Fruit fly (Drosophila melanogaster) whole organism, embryonic: ENCODE results near the gene CG18662.

Experiments
- Asciz ChIP-seq: fragments of 200-800 bp; sonication (Bioruptor generic); optimal IDR thresholded peaks from 2 replicates; lab custom pipeline; 2017; ENCODE audit warnings: missing biosample characterization, mild to moderate bottlenecking, missing genetic modification characterization, missing genetic modification reagents
- BtbVII ChIP-seq: fragments of 200-800 bp; sonication (Bioruptor generic); optimal IDR thresholded peaks from 3 replicates; lab custom pipeline; 2017; ENCODE audit warnings: missing biosample characterization, mild to moderate bottlenecking, missing genetic modification characterization
- C15 ChIP-seq: fragments of 200-800 bp; sonication (Bioruptor generic); IDR thresholded peaks from 3 replicates; pipeline ENCODE4 v1.3.6; 2022; ENCODE audit warnings: missing biosample characterization, missing genetic modification characterization
- CG10267 ChIP-seq: fragments of 200-800 bp; sonication (Bioruptor generic); optimal IDR thresholded peaks from 2 replicates; lab custom pipeline; 2018; ENCODE audit warnings: missing biosample characterization, mild to moderate bottlenecking, missing genetic modification characterization, moderate library complexity
- CG12769 ChIP-seq: fragments of 200-800 bp; sonication (Bioruptor generic); optimal IDR thresholded peaks from 2 replicates; lab custom pipeline; 2019; ENCODE audit warnings: missing biosample characterization, mild to moderate bottlenecking, missing genetic modification characterization, moderate library complexity
- CG14441 ChIP-seq: fragments of 200-800 bp; sonication (Bioruptor generic); IDR thresholded peaks from 2 replicates; pipeline ENCODE4 v1.3.6; 2022; ENCODE audit warnings: missing biosample characterization, missing genetic modification characterization
- CG15269 ChIP-seq: fragments of 200-800 bp; sonication (Bioruptor generic); optimal IDR thresholded peaks from 2 replicates; lab custom pipeline; 2018; ENCODE audit warnings: missing biosample characterization, mild to moderate bottlenecking, missing genetic modification characterization, moderate library complexity
- CG1603 ChIP-seq: fragments of 200-800 bp; sonication (Bioruptor generic); optimal IDR thresholded peaks from 2 replicates; lab custom pipeline; 2019; ENCODE audit warnings: missing biosample characterization, mild to moderate bottlenecking, missing genetic modification characterization, moderate library complexity
- CG17829 ChIP-seq: fragments of 200-800 bp; optimal IDR thresholded peaks from 2 replicates; lab custom pipeline; 2019; ENCODE audit warnings: missing biosample characterization, mild to moderate bottlenecking, missing genetic modification characterization, moderate library complexity
- CG2199 ChIP-seq: fragments of 200-800 bp; sonication (Bioruptor generic); IDR thresholded peaks from 3 replicates; pipeline ENCODE4 v1.3.6; 2022; ENCODE audit warnings: missing biosample characterization, missing genetic modification characterization
- CG31224 ChIP-seq: fragments of 200-800 bp; sonication (Bioruptor generic); IDR thresholded peaks from 2 replicates; pipeline ENCODE4 v1.3.6; 2022; ENCODE audit warnings: missing biosample characterization, missing genetic modification characterization
- CG34376 ChIP-seq: fragments of 200-800 bp; sonication (Bioruptor generic); optimal IDR thresholded peaks from 2 replicates; lab custom pipeline; 2018; ENCODE audit warnings: missing biosample characterization, mild to moderate bottlenecking, missing genetic modification characterization
- CG43689 ChIP-seq: fragments of 200-800 bp; sonication (Bioruptor generic); IDR thresholded peaks from 2 replicates; pipeline ENCODE4 v1.3.6; 2022; ENCODE audit warnings: missing biosample characterization, missing genetic modification characterization
- CG4424 ChIP-seq: fragments of 200-800 bp; sonication (Bioruptor generic); optimal IDR thresholded peaks from 3 replicates; lab custom pipeline; 2016; ENCODE audit warnings: missing biosample characterization, missing genetic modification characterization
- CG8765 ChIP-seq: fragments of 200-800 bp; sonication (Bioruptor generic); IDR thresholded peaks from 2 replicates; pipeline ENCODE4 v1.3.6; 2022; ENCODE audit warnings: missing biosample characterization, missing genetic modification characterization
- CoRest ChIP-seq: fragments of 200-800 bp; sonication (Bioruptor generic); optimal IDR thresholded peaks from 3 replicates; lab custom pipeline; 2018; ENCODE audit warnings: missing biosample characterization, mild to moderate bottlenecking, missing genetic modification characterization, moderate library complexity
- CrebB ChIP-seq: fragments of 200-800 bp; sonication (Bioruptor generic); optimal IDR thresholded peaks from 3 replicates; lab custom pipeline; 2018; ENCODE audit warnings: missing biosample characterization, mild to moderate bottlenecking, missing genetic modification characterization
- D19A ChIP-seq: fragments of 200-800 bp; optimal IDR thresholded peaks from 3 replicates; lab custom pipeline; 2019; ENCODE audit warnings: missing biosample characterization, mild to moderate bottlenecking, missing genetic modification characterization, moderate library complexity
- Dek ChIP-seq: fragments of 200-800 bp; sonication (Bioruptor generic); optimal IDR thresholded peaks from 3 replicates; lab custom pipeline; 2019; ENCODE audit warnings: missing biosample characterization, mild to moderate bottlenecking, missing genetic modification characterization, moderate library complexity
- Doc3 ChIP-seq: fragments of 200-800 bp; sonication (Bioruptor generic); IDR thresholded peaks from 3 replicates; pipeline ENCODE4 v1.3.6; 2022; ENCODE audit warnings: missing biosample characterization, missing genetic modification characterization; ENCODE audit not compliant: partially characterized antibody
- Fer1 ChIP-seq: fragments of 200-800 bp; sonication (Bioruptor generic); optimal IDR thresholded peaks from 2 replicates; lab custom pipeline; 2017; ENCODE audit warnings: missing biosample characterization, mild to moderate bottlenecking, missing genetic modification characterization
- MBD-R2 ChIP-seq: fragments of 200-800 bp; sonication (Bioruptor generic); IDR thresholded peaks from 2 replicates; pipeline ENCODE4 v1.3.6; 2022; ENCODE audit warnings: missing biosample characterization, missing genetic modification characterization
- Nf-YA ChIP-seq: fragments of 200-800 bp; sonication (Bioruptor generic); IDR thresholded peaks from 2 replicates; pipeline ENCODE4 v1.3.6; 2022; ENCODE audit warnings: missing biosample characterization, missing genetic modification characterization
- Optix ChIP-seq: fragments of 200-800 bp; sonication (Bioruptor generic); IDR thresholded peaks from 3 replicates; pipeline ENCODE4 v1.3.6; 2022; ENCODE audit warnings: missing biosample characterization, missing genetic modification characterization
- PHDP ChIP-seq: fragments of 200-800 bp; sonication (Bioruptor generic); optimal IDR thresholded peaks from 3 replicates; lab custom pipeline; 2018; ENCODE audit warnings: missing biosample characterization, mild to moderate bottlenecking, missing genetic modification characterization, moderate library complexity
- Scr ChIP-seq: fragments of 200-800 bp; sonication (Bioruptor generic); IDR thresholded peaks from 2 replicates; pipeline ENCODE4 v1.3.6; 2022; ENCODE audit warnings: missing biosample characterization, missing genetic modification characterization; ENCODE audit not compliant: partially characterized antibody
- Ssrp ChIP-seq: fragments of 200-800 bp; sonication (Bioruptor generic); optimal IDR thresholded peaks from 2 replicates; lab custom pipeline; 2018; ENCODE audit warnings: missing biosample characterization, mild to moderate bottlenecking, missing genetic modification characterization, moderate library complexity
- aop ChIP-seq: fragments of 200-800 bp; sonication (Bioruptor generic); IDR thresholded peaks from 2 replicates; pipeline ENCODE4 v1.3.6; 2022; ENCODE audit warnings: missing biosample characterization, missing genetic modification characterization
- ap ChIP-seq: fragments of 200-800 bp; sonication (Bioruptor generic); IDR thresholded peaks from 2 replicates; pipeline ENCODE4 v1.3.6; 2022; ENCODE audit warnings: missing biosample characterization, missing genetic modification characterization
- bab2 ChIP-seq: fragments of 200-800 bp; sonication (Bioruptor generic); optimal IDR thresholded peaks from 2 replicates; lab custom pipeline; 2016; ENCODE audit warnings: missing biosample characterization, missing genetic modification characterization
- chif ChIP-seq, 2 experiments: fragments of 200-800 bp; sonication (Bioruptor generic); optimal IDR thresholded peaks; 3 replicates each; lab custom pipeline; 2016; ENCODE audit warnings: missing biosample characterization in 2 of 2, missing genetic modification characterization in 2 of 2
- chinmo ChIP-seq: fragments of 200-800 bp; sonication (Bioruptor generic); IDR thresholded peaks from 4 replicates; pipeline ENCODE4 v1.3.6; 2022; ENCODE audit warnings: missing biosample characterization, missing genetic modification characterization; ENCODE audit not compliant: partially characterized antibody
- corto ChIP-seq: fragments of 200-800 bp; sonication (Bioruptor generic); optimal IDR thresholded peaks from 2 replicates; lab custom pipeline; 2016; ENCODE audit warnings: missing biosample characterization, mild to moderate bottlenecking, missing genetic modification characterization, moderate library complexity
- cwo ChIP-seq: fragments of 200-800 bp; sonication (Bioruptor generic); optimal IDR thresholded peaks from 3 replicates; lab custom pipeline; 2017; ENCODE audit warnings: missing biosample characterization, missing genetic modification characterization, mild to moderate bottlenecking, moderate library complexity, missing genetic modification reagents
- gfzf ChIP-seq: fragments of 200-800 bp; sonication (Bioruptor generic); optimal IDR thresholded peaks from 2 replicates; lab custom pipeline; 2016; ENCODE audit warnings: missing biosample characterization, mild to moderate bottlenecking, missing genetic modification characterization, moderate library complexity
- gro ChIP-seq: fragments of 200-800 bp; sonication (Bioruptor generic); optimal IDR thresholded peaks from 2 replicates; lab custom pipeline; 2016; ENCODE audit warnings: missing biosample characterization, missing genetic modification characterization
- gsb ChIP-seq: fragments of 200-800 bp; sonication (Bioruptor generic); IDR thresholded peaks from 2 replicates; pipeline ENCODE4 v1.3.6; 2022; ENCODE audit warnings: missing biosample characterization, missing genetic modification characterization
- hb ChIP-seq: fragments of 200-800 bp; sonication (Bioruptor generic); IDR thresholded peaks from 3 replicates; pipeline ENCODE4 v1.3.6; 2022; ENCODE audit warnings: missing biosample characterization, missing genetic modification characterization; ENCODE audit not compliant: partially characterized antibody
- kah ChIP-seq: fragments of 200-800 bp; sonication (Bioruptor generic); optimal IDR thresholded peaks from 2 replicates; lab custom pipeline; 2018; ENCODE audit warnings: missing biosample characterization, mild to moderate bottlenecking, missing genetic modification characterization
- klu ChIP-seq: fragments of 200-800 bp; sonication (Bioruptor generic); IDR thresholded peaks from 2 replicates; pipeline ENCODE4 v1.3.6; 2022; ENCODE audit warnings: missing biosample characterization, missing genetic modification characterization
- lola ChIP-seq, 3 experiments: fragments of >200 bp in 2 of 3; fragments of 200-800 bp in 1 of 3; sonication (Bioruptor generic) in 1 of 3; optimal IDR thresholded peaks; 2 replicates each; lab custom pipeline; 2017 to 2019; ENCODE audit warnings: missing biosample characterization in 3 of 3, missing genetic modification characterization in 3 of 3, mild to moderate bottlenecking in 1 of 3, moderate library complexity in 1 of 3
- mam ChIP-seq: fragments of 200-800 bp; sonication (Bioruptor generic); optimal IDR thresholded peaks from 3 replicates; lab custom pipeline; 2016; ENCODE audit warnings: missing biosample characterization, missing genetic modification characterization
- nom ChIP-seq: fragments of 200-800 bp; sonication (Bioruptor generic); optimal IDR thresholded peaks from 2 replicates; lab custom pipeline; 2017; ENCODE audit warnings: missing biosample characterization, missing genetic modification characterization, mild to moderate bottlenecking, moderate library complexity, missing genetic modification reagents
- onecut ChIP-seq: fragments of 200-800 bp; sonication (Bioruptor generic); IDR thresholded peaks from 2 replicates; pipeline ENCODE4 v1.3.6; 2022; ENCODE audit warnings: missing biosample characterization, missing genetic modification characterization
- ranshi ChIP-seq: fragments of 200-800 bp; sonication (Bioruptor generic); IDR thresholded peaks from 2 replicates; pipeline ENCODE4 v1.3.6; 2022; ENCODE audit warnings: missing biosample characterization, missing genetic modification characterization
- sd ChIP-seq: fragments of 200-800 bp; sonication (Bioruptor generic); optimal IDR thresholded peaks from 3 replicates; lab custom pipeline; 2018; ENCODE audit warnings: missing biosample characterization, mild to moderate bottlenecking, missing genetic modification characterization, moderate library complexity
- trem ChIP-seq: fragments of 200-800 bp; optimal IDR thresholded peaks from 3 replicates; lab custom pipeline; 2019; ENCODE audit warnings: missing biosample characterization, mild to moderate bottlenecking, missing genetic modification characterization, moderate library complexity
- trh ChIP-seq: fragments of 200-800 bp; sonication (Bioruptor generic); optimal IDR thresholded peaks from 2 replicates; lab custom pipeline; 2016; ENCODE audit warnings: missing biosample characterization, missing genetic modification characterization
- twi ChIP-seq: fragments of 200-800 bp; optimal IDR thresholded peaks from 2 replicates; lab custom pipeline; 2019; ENCODE audit warnings: missing biosample characterization, mild to moderate bottlenecking, missing genetic modification characterization, moderate library complexity
- vnd ChIP-seq: fragments of 200-800 bp; sonication (Bioruptor generic); IDR thresholded peaks from 3 replicates; pipeline ENCODE4 v1.3.6; 2022; ENCODE audit warnings: missing biosample characterization, missing genetic modification characterization; ENCODE audit not compliant: partially characterized antibody

CG18662 gene

dm6 chr2L:8959001-8959461 lies 21.4 kb upstream of the CG18662 start, which contains the start of gene CG31886 (continued):
- no peak for TF ChIP-seq kah (GFP tag; lab: Kevin White, UChicago)
- no peak for TF ChIP-seq nom
- TF ChIP-seq trh (GFP tag; lab: Kevin White, UChicago), result no peak
- no peak for TF ChIP-seq CG34376 (GFP tag; lab: Kevin White, UChicago)
- TF ChIP-seq trem (tag; lab: Kevin White, UChicago), result no peak
- TF ChIP-seq BtbVII (GFP tag; lab: Kevin White, UChicago), result peak; percentile 15
- no peak for TF ChIP-seq Asciz (GFP tag; lab: Kevin White, UChicago)
- no peak for TF ChIP-seq vnd (GFP tag; lab: Robert Waterston, UW)
- no peak for TF ChIP-seq klu (GFP tag; lab: Robert Waterston, UW)
- TF ChIP-seq chif (GFP tag; optimal IDR thresholded peaks at IDR 0.05; lab: Kevin White, UChicago), result no peak
- no peak for TF ChIP-seq CG1603 (tag; lab: Kevin White, UChicago)
- no peak for TF ChIP-seq CG17829 (tag; lab: Kevin White, UChicago)
- no peak for TF ChIP-seq gsb (GFP tag; lab: Robert Waterston, UW)
- no peak for TF ChIP-seq Scr
- TF ChIP-seq cwo, result no peak
- no peak for TF ChIP-seq bab2 (GFP tag; lab: Kevin White, UChicago)
- no peak for TF ChIP-seq aop (GFP tag; lab: Robert Waterston, UW)
- no peak for TF ChIP-seq C15 (GFP tag; lab: Robert Waterston, UW)
- no peak for TF ChIP-seq mam (GFP tag; lab: Kevin White, UChicago)
- no peak for TF ChIP-seq gro (GFP tag; lab: Kevin White, UChicago)
- TF ChIP-seq CG15269, result no peak
- TF ChIP-seq CG4424 (GFP tag; lab: Kevin White, UChicago), result peak; percentile 27
- TF ChIP-seq D19A (tag; lab: Kevin White, UChicago), result no peak
- TF ChIP-seq hb, result no peak
- TF ChIP-seq CG14441, result peak; percentile 32; the same call in 1 of the 2 replicates
- no peak for TF ChIP-seq Fer1 (GFP tag; lab: Kevin White, UChicago)
- no peak for TF ChIP-seq gfzf
- TF ChIP-seq CG2199 (GFP tag; lab: Robert Waterston, UW), result no peak
- no peak for TF ChIP-seq onecut (GFP tag; lab: Robert Waterston, UW)
- peak; percentile 8 for TF ChIP-seq Dek (tag; lab: Kevin White, UChicago)
- TF ChIP-seq twi (tag; lab: Kevin White, UChicago), result no peak
- TF ChIP-seq PHDP, result no peak
- no peak for TF ChIP-seq CG12769 (tag; lab: Kevin White, UChicago)
- TF ChIP-seq Ssrp, result peak; percentile 22
- peak in 1 of 3 experiments; percentile 17 for TF ChIP-seq lola (GFP tag; optimal IDR thresholded peaks at IDR 0.05; lab: Kevin White, UChicago)
- TF ChIP-seq Doc3 (GFP tag; lab: Robert Waterston, UW), result no peak
- no peak for TF ChIP-seq chinmo (GFP tag; lab: Robert Waterston, UW)
- TF ChIP-seq Optix (GFP tag; lab: Robert Waterston, UW), result no peak
- TF ChIP-seq CoRest (tag; lab: Kevin White, UChicago), result no peak
- TF ChIP-seq CG8765 (GFP tag; lab: Robert Waterston, UW), result no peak
- peak; percentile 3 for TF ChIP-seq CG10267
- TF ChIP-seq Nf-YA, result no peak
- TF ChIP-seq CG43689 (GFP tag; lab: Robert Waterston, UW), result no peak
- no peak for TF ChIP-seq sd
- TF ChIP-seq CrebB (tag; lab: Kevin White, UChicago), result no peak
- no peak; the same call in 1 of the 2 replicates for TF ChIP-seq ranshi
- no peak for TF ChIP-seq corto (GFP tag; lab: Kevin White, UChicago)
- TF ChIP-seq CG31224, result no peak
- 0 out of 2 replicates have a peak, but pooled peaks have one; percentile 14 for TF ChIP-seq ap (GFP tag; lab: Robert Waterston, UW)
- peak; percentile 21; the same call in 1 of the 2 replicates for TF ChIP-seq MBD-R2 (GFP tag; lab: Robert Waterston, UW)
